Worm (Caenorhabditis elegans): Measurements from ENCODE around the gene ZK632.10.

Gene ZK632.10

ce11 chrIII:9849111-9849510, 21.6 kb upstream of the ZK632.10 start:
- TF ChIP-seq isw-1 (GFP tag; IDR thresholded peaks at IDR 0.05) (0 out of 2 replicates have a peak, but pooled peaks have one; percentile 3), nhr-85 (tag) (peak; percentile 71)

ce11 chrIII:9848603-9849002, 21.1 kb upstream of the ZK632.10 start:
- TF ChIP-seq dpl-1 (GFP tag; optimal IDR thresholded peaks at IDR 0.05), result peak; percentile 49 to 69 (median 56)
- TF ChIP-seq nhr-47 (tag; optimal IDR thresholded peaks at IDR 0.05), result no peak
- no peak for TF ChIP-seq nhr-76 (tag; optimal IDR thresholded peaks at IDR 0.05)
- no peak for TF ChIP-seq alr-1 (tag; optimal IDR thresholded peaks at IDR 0.05; ENCODE audit: borderline replicate concordance)
- TF ChIP-seq swsn-7 (tag; optimal IDR thresholded peaks at IDR 0.05), result no peak
- no peak for TF ChIP-seq pqm-1 (tag; optimal IDR thresholded peaks at IDR 0.05)
- peak; percentile 72 to 89 for TF ChIP-seq efl-1 (optimal IDR thresholded peaks at IDR 0.05)
- peak; percentile 64 to 95 for TF ChIP-seq efl-1 (GFP tag; optimal IDR thresholded peaks at IDR 0.05 in 1 of 2)
- no peak for TF ChIP-seq ztf-11 (tag; optimal IDR thresholded peaks at IDR 0.05)
- no peak for TF ChIP-seq egl-13 (tag; optimal IDR thresholded peaks at IDR 0.05)
- TF ChIP-seq dsc-1 (tag; optimal IDR thresholded peaks at IDR 0.05), result no peak
- TF ChIP-seq nhr-84 (tag; optimal IDR thresholded peaks at IDR 0.05), result no peak
- TF ChIP-seq lin-39 (tag; optimal IDR thresholded peaks at IDR 0.05), result no peak
- peak; percentile 13 for TF ChIP-seq rnt-1 (tag; optimal IDR thresholded peaks at IDR 0.05)
- TF ChIP-seq sup-37 (GFP tag; optimal IDR thresholded peaks at IDR 0.05), result no peak
- no peak for TF ChIP-seq tbx-2 (tag; optimal IDR thresholded peaks at IDR 0.05)
- peak in 1 of 2 experiments; percentile 26 for TF ChIP-seq lin-35 (GFP tag; optimal IDR thresholded peaks at IDR 0.05)
- 0 out of 2 replicates have a peak, but pooled peaks have one; percentile 10 for TF ChIP-seq grh-1 (GFP tag; IDR thresholded peaks at IDR 0.05)
- TF ChIP-seq C04F5.9 (tag; optimal IDR thresholded peaks at IDR 0.05), result no peak
- TF ChIP-seq tlp-1 (tag; optimal IDR thresholded peaks at IDR 0.05), result no peak
- no peak for TF ChIP-seq lir-3 (tag; optimal IDR thresholded peaks at IDR 0.05; ENCODE audit: poor library complexity)

ce11 chrIII:9848083-9848482, 20.6 kb upstream of the ZK632.10 start, which contains the start of gene mrpl-36:
mrpl-36 (minus strand) TSS chrIII:9848116.
- TF ChIP-seq nhr-47 (tag; optimal IDR thresholded peaks at IDR 0.05), result peak; percentile 17
- TF ChIP-seq sup-37 (GFP tag; optimal IDR thresholded peaks at IDR 0.05), result no peak
- no peak for TF ChIP-seq unc-86 (tag; optimal IDR thresholded peaks at IDR 0.05)
- no peak for TF ChIP-seq C04F5.9 (tag; optimal IDR thresholded peaks at IDR 0.05)
- TF ChIP-seq irx-1 (tag; optimal IDR thresholded peaks at IDR 0.05), result no peak
- TF ChIP-seq efl-3 (GFP tag; optimal IDR thresholded peaks at IDR 0.05), result no peak
- TF ChIP-seq unc-30 (tag; optimal IDR thresholded peaks at IDR 0.05), result no peak
- TF ChIP-seq pag-3 (tag; optimal IDR thresholded peaks at IDR 0.05; ENCODE audit: borderline replicate concordance, insufficient read depth), result no peak
- TF ChIP-seq nhr-19 (GFP tag; conservative IDR thresholded peaks at IDR 0.05), result no peak
- TF ChIP-seq aha-1 (tag; optimal IDR thresholded peaks at IDR 0.05), result no peak
- no peak for TF ChIP-seq pax-3 (tag; optimal IDR thresholded peaks at IDR 0.05)
- TF ChIP-seq dpl-1 (GFP tag; optimal IDR thresholded peaks at IDR 0.05), result peak; percentile 33 to 64 (median 39)
- no peak for TF ChIP-seq nhr-84 (tag; optimal IDR thresholded peaks at IDR 0.05)
- TF ChIP-seq nhr-71 (tag; optimal IDR thresholded peaks at IDR 0.05), result peak; percentile 46
- peak; percentile 52 to 61 for TF ChIP-seq lin-35 (GFP tag; optimal IDR thresholded peaks at IDR 0.05)
- TF ChIP-seq ceh-63 (GFP tag; optimal IDR thresholded peaks at IDR 0.05), result no peak
- TF ChIP-seq nhr-237 (tag; optimal IDR thresholded peaks at IDR 0.05), result no peak
- TF ChIP-seq ztf-11 (tag; optimal IDR thresholded peaks at IDR 0.05), result no peak
- no peak for TF ChIP-seq blmp-1 (tag; optimal IDR thresholded peaks at IDR 0.05)
- no peak for TF ChIP-seq nhr-76 (tag; optimal IDR thresholded peaks at IDR 0.05)
- no peak for TF ChIP-seq elt-3 (tag; optimal IDR thresholded peaks at IDR 0.05)
- TF ChIP-seq lsy-2 (tag; optimal IDR thresholded peaks at IDR 0.05), result peak; percentile 50 to 61
- TF ChIP-seq Y116A8C.19 (tag; optimal IDR thresholded peaks at IDR 0.05; ENCODE audit: borderline replicate concordance), result no peak
- no peak for TF ChIP-seq lin-14 (GFP tag; optimal IDR thresholded peaks at IDR 0.05)
- TF ChIP-seq hlh-4 (tag; optimal IDR thresholded peaks at IDR 0.05), result no peak
- no peak for TF ChIP-seq lin-13 (GFP tag; optimal IDR thresholded peaks at IDR 0.05)
- TF ChIP-seq nhr-85 (tag), result no peak
- TF ChIP-seq nhr-77 (tag; optimal IDR thresholded peaks at IDR 0.05), result no peak
- TF ChIP-seq nhr-12 (tag; optimal IDR thresholded peaks at IDR 0.05), result no peak
- no peak for TF ChIP-seq fkh-4 (tag; optimal IDR thresholded peaks at IDR 0.05; ENCODE audit: borderline replicate concordance)
- TF ChIP-seq efl-1 (optimal IDR thresholded peaks at IDR 0.05), result peak; percentile 52 to 67
- TF ChIP-seq efl-1 (GFP tag; optimal IDR thresholded peaks at IDR 0.05 in 1 of 2), result peak; percentile 45 to 94
- TF ChIP-seq unc-98 (GFP tag; IDR thresholded peaks at IDR 0.05), result no peak
- TF ChIP-seq egl-27 (tag; optimal IDR thresholded peaks at IDR 0.05), result no peak
- TF ChIP-seq hpl-2 (GFP tag; optimal IDR thresholded peaks at IDR 0.05), result no peak
- peak; percentile 36 for TF ChIP-seq rnt-1 (tag; optimal IDR thresholded peaks at IDR 0.05)
- no peak for TF ChIP-seq zag-1 (tag; optimal IDR thresholded peaks at IDR 0.05)
